Worm (Caenorhabditis elegans): Measurements from ENCODE around the gene clc-20.

ce11 chrIII:859898-860297 lies 12.5 kb upstream of the clc-20 start, which contains the start of gene exos-4.2:
- no peak for TF ChIP-seq ztf-29 (GFP tag; IDR thresholded peaks at IDR 0.05)
- TF ChIP-seq klf-2 (GFP tag; conservative IDR thresholded peaks at IDR 0.05) = no peak
